Fruit fly (Drosophila melanogaster): ENCODE results near the gene Hus1-like.

Hus1-like gene

dm6 chr3R:4768711-4769239, 43.1 kb downstream of the Hus1-like start:
- TF ChIP-seq cic (GFP tag; optimal IDR thresholded peaks at IDR 0.05) (no peak), CG1620 (GFP tag; optimal IDR thresholded peaks at IDR 0.05) (no peak), CG5204 (GFP tag; optimal IDR thresholded peaks at IDR 0.05) (no peak), CG12768 (GFP tag; optimal IDR thresholded peaks at IDR 0.05) (no peak), toe (GFP tag; optimal IDR thresholded peaks at IDR 0.05) (no peak), Mnt (GFP tag; optimal IDR thresholded peaks at IDR 0.05) (no peak), CG7101 (tag; optimal IDR thresholded peaks at IDR 0.05) (no peak), Crg-1 (GFP tag; optimal IDR thresholded peaks at IDR 0.05) (no peak), Clk (GFP tag; optimal IDR thresholded peaks at IDR 0.05) (no peak), kay (GFP tag; ENCODE audit: borderline replicate concordance) (no peak), bab1 (GFP tag; optimal IDR thresholded peaks at IDR 0.05) (no peak), cnc (optimal IDR thresholded peaks at IDR 0.05) (no peak), CG11617 (GFP tag; optimal IDR thresholded peaks at IDR 0.05) (no peak), tj (GFP tag; optimal IDR thresholded peaks at IDR 0.05) (no peak)

dm6 chr3R:4761372-4761771, 50.5 kb downstream of the Hus1-like start:
- TF ChIP-seq CG12768 (GFP tag; optimal IDR thresholded peaks at IDR 0.05) (no peak), Hr96 (GFP tag; optimal IDR thresholded peaks at IDR 0.05) (no peak), cic (GFP tag; optimal IDR thresholded peaks at IDR 0.05) (no peak), toe (GFP tag; optimal IDR thresholded peaks at IDR 0.05) (no peak), CG33017 (tag; optimal IDR thresholded peaks at IDR 0.05) (no peak), bab1 (GFP tag; optimal IDR thresholded peaks at IDR 0.05) (no peak), CG7101 (tag; optimal IDR thresholded peaks at IDR 0.05) (no peak), Clk (GFP tag; optimal IDR thresholded peaks at IDR 0.05) (no peak), CG14711 (tag; optimal IDR thresholded peaks at IDR 0.05) (no peak), Mnt (GFP tag; optimal IDR thresholded peaks at IDR 0.05) (no peak), CG11617 (GFP tag; optimal IDR thresholded peaks at IDR 0.05) (no peak), ovo (GFP tag; optimal IDR thresholded peaks at IDR 0.05) (no peak), pad (GFP tag; optimal IDR thresholded peaks at IDR 0.05) (no peak), cnc (optimal IDR thresholded peaks at IDR 0.05) (no peak), kay (GFP tag; ENCODE audit: borderline replicate concordance) (no peak), CG7045 (GFP tag; optimal IDR thresholded peaks at IDR 0.05) (no peak), CG5204 (GFP tag; optimal IDR thresholded peaks at IDR 0.05) (no peak)

Data from whole organism, adult.